Worm (Caenorhabditis elegans) whole organism, L4/young adult: ENCODE data around the gene frpr-3.

Source experiments
- W03F9.2 ChIP-seq: fragments of 150-350 bp; optimal IDR thresholded peaks from 2 replicates; lab custom pipeline; 2014; ENCODE audit warnings: missing biosample characterization, missing genetic modification characterization
- dao-5 ChIP-seq: sonication (generic microtip); optimal IDR thresholded peaks from 2 replicates; lab custom pipeline; 2016; ENCODE audit warnings: missing genotype, missing genetic modification characterization, moderate library complexity, missing compliant biosample characterization
- him-1 ChIP-seq: sonication (generic microtip); optimal IDR thresholded peaks from 2 replicates; lab custom pipeline; 2016; ENCODE audit warnings: missing genotype, missing genetic modification reagents, missing genetic modification characterization, missing compliant biosample characterization

Gene frpr-3

DNA sequence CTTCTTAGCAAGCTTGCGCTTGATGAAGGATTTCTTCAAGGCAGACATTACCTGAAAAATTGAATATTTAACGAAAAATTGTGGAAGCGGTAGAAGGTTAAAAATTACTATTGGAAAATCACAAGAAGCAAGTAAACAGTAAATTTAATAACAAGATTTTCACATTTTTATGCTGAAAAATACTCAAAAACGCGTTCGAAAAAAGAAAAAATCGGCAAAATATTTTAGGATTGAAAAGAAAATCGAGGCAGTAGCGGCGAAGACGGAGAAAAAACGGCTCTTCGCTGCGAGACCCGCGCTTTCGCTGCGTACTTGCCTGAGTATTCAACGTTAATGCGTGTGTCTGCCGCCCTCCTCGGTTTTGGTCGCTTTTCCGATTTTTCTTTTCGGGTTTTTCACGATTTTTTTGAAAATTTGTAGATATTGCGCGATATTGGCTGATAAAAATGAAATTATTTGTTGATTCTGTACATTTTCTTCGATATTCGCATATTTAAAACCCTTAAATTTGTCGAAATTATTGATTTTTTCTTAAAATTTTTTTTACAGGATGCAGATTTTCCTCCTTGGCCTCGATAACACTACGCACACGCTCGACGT is 5.1 kb downstream of the frpr-3 start, which contains the start of the genes rpl-39 and rps-30:
Gene rpl-39, minus strand, starts transcription at position 51 of the 600 bp plus-strand sequence.
Gene rps-30, plus strand, starts transcription at position 550 of the 600 bp plus-strand sequence.
- TF ChIP-seq him-1 (tag; lab: Kevin White, UChicago) (no peak), W03F9.2 (peak; percentile 78), dao-5 (tag; lab: Kevin White, UChicago) (no peak)

DNA sequence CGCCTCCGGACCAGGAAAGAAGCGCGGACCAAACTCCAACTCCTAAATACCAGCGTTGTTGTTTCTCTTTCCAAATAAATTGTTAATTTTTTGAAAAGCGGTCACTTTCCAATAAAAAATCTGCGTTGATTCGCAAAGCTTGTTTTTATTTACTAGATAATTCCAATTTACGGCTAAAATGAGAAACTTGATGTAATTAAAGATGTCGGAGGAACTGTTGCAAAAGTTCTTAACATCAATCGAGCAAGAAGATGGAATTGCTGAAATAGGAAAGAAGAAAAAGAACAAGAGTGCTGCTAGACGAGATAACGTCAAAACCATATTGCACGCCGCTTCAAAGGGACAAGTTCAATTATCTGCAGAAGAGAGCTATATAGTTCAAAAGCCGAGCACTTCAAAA is 6.0 kb downstream of the frpr-3 start, which contains the start of gene C26F1.3:
Gene C26F1.3, plus strand, starts transcription at position 203 of the 400 bp plus-strand sequence.
- no peak for TF ChIP-seq W03F9.2
- TF ChIP-seq him-1 (tag; lab: Kevin White, UChicago), result no peak
- no peak for TF ChIP-seq dao-5 (tag; lab: Kevin White, UChicago)

DNA sequence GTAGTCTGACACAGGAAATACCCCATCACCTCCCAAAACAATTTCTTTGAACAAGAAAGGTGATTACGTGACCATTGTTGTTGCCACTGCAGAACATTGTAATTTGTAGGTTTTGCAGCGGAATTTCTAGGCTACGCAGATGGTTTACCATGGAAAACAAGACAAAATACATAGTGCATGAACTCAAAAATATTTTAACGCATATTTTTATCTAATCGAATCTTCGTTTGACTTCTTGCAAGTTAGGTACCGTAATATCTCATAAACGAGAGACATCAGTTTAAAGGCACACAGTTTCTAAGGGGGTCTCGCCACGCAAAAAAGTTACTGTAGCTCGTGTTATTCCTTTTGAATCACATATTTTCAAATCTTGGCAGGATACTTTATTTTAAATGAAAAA is 7.9 kb downstream of the frpr-3 start:
- TF ChIP-seq W03F9.2, result no peak
- TF ChIP-seq him-1 (tag; lab: Kevin White, UChicago), result no peak
- no peak for TF ChIP-seq dao-5 (tag; lab: Kevin White, UChicago)

DNA sequence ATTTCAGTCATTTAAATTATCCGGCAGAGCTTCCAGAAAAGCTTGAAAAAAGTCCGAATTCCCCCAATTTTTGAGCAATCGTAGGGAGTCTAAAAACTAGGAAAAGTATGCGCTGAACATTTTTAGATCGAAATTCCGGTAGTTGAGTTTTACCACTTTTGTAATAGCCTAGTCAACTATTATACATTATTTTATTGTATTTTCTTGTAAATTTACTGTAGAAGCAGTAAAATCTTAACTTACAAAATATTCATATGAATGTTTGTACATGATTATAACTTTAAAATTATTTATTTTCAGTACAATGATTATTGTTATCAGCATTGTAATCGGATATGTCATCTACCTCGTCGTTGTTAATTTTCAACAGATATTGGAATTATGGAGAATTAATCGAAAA is 10.4 kb downstream of the frpr-3 start, which contains the start of gene cyp-32A1:
Gene cyp-32A1, plus strand, starts transcription at position 301 of the 400 bp plus-strand sequence.
- TF ChIP-seq W03F9.2 (no peak), dao-5 (tag; lab: Kevin White, UChicago) (no peak), him-1 (tag; lab: Kevin White, UChicago) (no peak)

DNA sequence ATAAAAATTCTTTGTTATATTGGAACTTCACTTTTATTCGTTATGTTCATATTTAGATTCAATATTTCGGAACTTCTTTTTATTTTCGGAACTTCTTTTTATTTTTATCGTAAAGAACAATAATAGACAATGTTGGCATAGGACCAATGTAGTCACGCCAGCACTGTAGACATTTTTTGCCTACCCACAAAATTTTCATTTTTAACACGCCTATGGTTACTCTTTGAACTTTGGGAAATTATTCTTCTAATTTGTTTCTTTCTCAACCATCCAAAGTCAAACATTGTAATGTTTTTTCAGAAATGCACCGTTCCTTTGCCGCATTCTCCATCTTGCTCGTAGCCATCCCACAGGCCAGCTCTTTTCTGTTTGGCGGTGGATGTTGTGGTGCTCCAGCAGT is 14.1 kb downstream of the frpr-3 start, which contains the start of gene C26F1.1:
Gene C26F1.1, plus strand, starts transcription at position 301 of the 400 bp plus-strand sequence.
- TF ChIP-seq dao-5 (tag; lab: Kevin White, UChicago) (no peak), him-1 (tag; lab: Kevin White, UChicago) (no peak)

DNA sequence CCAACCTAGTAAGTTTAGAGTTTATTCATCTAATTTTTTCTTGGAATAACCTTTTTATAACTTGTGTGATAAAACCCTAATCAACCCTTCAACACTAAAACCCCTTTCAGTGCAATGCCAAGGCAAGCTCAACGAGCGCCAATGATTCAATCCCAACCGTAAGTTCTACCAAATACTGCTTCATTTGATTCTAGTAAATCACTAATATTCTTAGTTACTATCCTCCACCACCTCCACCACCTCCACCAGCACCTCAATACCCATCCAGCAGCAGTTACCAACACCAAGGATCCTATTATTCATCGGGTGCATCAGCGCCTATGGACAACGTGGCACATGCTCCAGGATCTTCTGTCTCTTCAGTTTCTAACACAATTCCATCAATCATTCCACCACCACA is 14.8 kb downstream of the frpr-3 start:
- no peak for TF ChIP-seq him-1 (tag; lab: Kevin White, UChicago)
- TF ChIP-seq dao-5 (tag; lab: Kevin White, UChicago), result no peak
- TF ChIP-seq W03F9.2, result no peak

DNA sequence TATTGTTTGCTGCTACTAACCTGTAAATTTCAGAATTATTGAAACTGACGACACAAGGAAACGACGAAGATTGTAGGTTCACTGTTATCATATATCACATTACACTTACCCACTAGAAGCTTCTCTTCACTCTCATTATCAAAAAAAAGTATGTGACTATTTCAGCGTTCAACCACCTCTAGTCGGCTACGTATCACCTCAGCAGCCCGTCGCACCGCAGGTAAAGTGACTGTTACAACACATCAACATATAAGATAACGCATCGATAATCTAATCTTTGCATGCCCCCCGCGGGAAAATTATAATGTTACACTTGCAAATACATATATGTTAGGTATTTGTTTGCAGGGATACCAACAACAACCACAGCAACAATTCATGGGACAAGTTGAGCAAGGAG is 15.6 kb downstream of the frpr-3 start:
- TF ChIP-seq W03F9.2 (no peak), him-1 (tag; lab: Kevin White, UChicago) (no peak), dao-5 (tag; lab: Kevin White, UChicago) (no peak)

DNA sequence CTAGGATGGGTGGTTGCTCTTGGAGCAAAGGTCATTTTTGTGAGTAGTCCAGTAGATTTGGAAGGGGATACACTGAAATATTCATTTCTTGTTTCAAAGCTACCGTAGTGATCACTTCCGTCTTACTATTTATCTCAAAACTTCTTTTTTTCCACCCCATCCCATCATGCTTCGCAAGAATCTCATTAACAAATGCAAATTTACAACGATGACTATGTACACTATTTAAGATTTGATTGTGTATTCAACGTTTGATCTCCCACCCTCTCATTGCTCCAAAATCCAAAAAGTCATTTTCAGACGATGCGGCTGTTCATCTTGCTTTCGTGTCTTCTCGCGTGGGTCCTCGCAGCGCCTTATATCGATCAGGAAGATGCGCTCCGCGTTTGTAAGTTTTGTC is 22.0 kb downstream of the frpr-3 start, which contains the start of gene flp-21:
Gene flp-21, plus strand, starts transcription at position 301 of the 400 bp plus-strand sequence.
- no peak for TF ChIP-seq W03F9.2
- no peak for TF ChIP-seq him-1 (tag; lab: Kevin White, UChicago)
- no peak for TF ChIP-seq dao-5 (tag; lab: Kevin White, UChicago)

DNA sequence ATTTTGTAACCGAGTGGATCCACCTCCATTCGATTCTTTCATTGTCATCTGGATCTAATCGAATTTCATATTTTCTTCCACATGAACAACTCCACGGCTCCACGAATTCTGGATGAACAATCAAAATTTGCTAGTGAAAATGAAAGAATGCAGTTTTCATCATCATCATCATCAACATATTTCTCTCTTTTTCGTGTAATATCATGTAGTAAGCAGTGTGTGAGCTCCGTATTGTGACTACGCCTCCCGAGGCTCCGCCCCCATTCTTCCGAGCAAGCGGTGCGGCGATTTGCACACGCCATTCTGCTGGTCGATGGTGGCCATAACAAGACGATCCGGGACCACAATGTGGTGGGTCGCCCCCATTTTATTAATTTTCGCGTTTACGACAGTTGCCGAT is 27.0 kb downstream of the frpr-3 start, which contains the start of gene ZK742.7:
Gene ZK742.7, plus strand, starts transcription at position 301 of the 400 bp plus-strand sequence.
- TF ChIP-seq dao-5 (tag; lab: Kevin White, UChicago) (no peak), him-1 (tag; lab: Kevin White, UChicago) (no peak), W03F9.2 (no peak)

DNA sequence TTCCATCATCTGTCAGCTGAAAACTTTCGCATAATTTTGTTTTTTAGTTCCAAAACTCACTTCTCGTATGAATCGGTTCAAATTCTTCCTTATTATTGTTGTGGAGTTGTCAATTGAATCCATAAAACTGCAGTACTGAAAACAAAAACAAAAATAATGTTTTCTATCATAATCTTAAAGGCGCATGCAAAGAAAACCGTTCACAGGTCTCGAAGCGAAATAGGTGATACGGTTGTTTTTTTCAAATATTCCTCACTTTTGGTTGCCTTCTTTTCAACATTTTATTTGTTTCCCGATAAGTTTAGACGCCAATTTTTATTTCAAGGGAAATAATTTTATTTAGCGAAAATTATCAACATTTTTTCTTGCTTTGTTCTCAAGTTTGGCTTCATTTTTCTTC is 32.5 kb downstream of the frpr-3 start:
- no peak for TF ChIP-seq W03F9.2
- TF ChIP-seq dao-5 (tag; lab: Kevin White, UChicago), result no peak
- TF ChIP-seq him-1 (tag; lab: Kevin White, UChicago), result no peak

DNA sequence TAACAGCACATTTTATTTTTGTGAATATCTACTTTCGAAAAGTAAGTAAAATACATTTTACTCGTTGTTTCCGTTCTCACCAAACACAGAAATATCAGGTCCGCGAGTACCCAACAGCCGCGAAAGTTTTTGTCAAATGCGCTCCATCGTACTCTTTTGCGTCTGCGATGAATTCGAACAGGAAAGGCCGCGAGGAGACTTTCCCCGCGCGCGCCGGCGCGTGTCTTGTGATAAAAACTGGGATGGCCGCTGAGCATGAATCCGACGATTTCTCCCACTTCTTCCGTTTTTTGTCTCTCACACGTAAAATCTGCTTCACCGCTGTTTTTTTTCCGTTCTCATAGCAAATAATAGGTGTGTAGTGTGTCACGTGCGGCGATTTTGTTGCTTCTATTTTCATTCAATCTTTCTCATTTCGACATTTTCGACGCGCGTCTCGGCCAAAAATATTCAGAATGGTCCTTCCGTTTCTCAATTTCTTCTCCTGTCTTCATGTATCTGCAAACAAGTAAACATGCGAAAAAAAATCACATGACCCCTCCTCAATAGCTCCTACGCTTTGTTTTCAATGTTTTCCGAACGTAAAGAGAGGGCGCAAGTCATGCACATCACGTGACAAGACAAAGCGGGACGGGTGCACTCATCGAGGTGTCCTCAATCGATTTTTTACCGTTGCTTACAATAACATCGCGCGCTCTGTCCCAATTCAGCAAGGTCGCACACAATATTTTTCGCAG is 33.2 kb downstream of the frpr-3 start, which contains the start of gene uvs-1:
Gene uvs-1, minus strand, starts transcription at position 145 of the 737 bp plus-strand sequence.
- TF ChIP-seq him-1 (tag; lab: Kevin White, UChicago) (no peak), dao-5 (tag; lab: Kevin White, UChicago) (no peak), W03F9.2 (no peak)

DNA sequence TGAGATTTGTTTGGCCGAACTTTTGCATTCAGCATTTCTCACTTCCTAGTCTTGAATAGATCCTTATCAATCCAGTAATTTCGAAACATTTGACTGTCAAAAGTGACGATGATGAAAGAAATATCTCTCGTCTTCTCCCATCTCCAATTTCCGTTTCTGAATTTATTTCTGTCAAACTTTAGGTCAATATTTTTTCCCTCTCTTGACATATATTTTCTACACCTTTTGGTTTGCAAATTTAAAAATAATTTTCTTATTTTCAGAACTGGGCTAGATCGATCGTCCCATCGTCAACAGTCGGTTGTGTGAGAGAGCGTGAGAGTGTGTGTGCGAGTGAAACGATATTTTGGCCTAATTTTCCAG is 33.7 kb downstream of the frpr-3 start, which contains the start of gene xpo-1:
Gene xpo-1, plus strand, starts transcription at position 264 of the 363 bp plus-strand sequence.
- no peak for TF ChIP-seq him-1 (tag; lab: Kevin White, UChicago)
- TF ChIP-seq dao-5 (tag; lab: Kevin White, UChicago), result no peak
- TF ChIP-seq W03F9.2, result no peak

DNA sequence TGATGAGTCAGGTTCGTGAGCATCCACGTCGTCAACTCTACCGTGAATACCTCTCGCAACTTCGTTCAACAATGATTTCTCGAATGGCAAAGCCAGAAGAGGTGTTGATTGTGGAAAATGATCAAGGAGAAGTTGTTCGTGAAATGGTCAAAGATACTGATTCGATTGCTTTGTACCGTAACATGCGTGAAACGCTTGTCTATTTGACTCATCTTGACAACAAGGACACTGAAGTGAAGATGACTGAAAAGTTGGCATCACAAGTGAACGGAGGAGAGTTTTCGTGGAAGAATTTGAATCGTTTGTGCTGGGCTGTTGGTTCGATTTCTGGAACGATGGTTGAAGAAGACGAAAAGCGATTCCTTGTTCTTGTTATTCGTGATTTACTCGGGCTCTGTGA is 35.6 kb downstream of the frpr-3 start:
- TF ChIP-seq dao-5 (tag; lab: Kevin White, UChicago) (no peak), him-1 (tag; lab: Kevin White, UChicago) (no peak), W03F9.2 (no peak)

DNA sequence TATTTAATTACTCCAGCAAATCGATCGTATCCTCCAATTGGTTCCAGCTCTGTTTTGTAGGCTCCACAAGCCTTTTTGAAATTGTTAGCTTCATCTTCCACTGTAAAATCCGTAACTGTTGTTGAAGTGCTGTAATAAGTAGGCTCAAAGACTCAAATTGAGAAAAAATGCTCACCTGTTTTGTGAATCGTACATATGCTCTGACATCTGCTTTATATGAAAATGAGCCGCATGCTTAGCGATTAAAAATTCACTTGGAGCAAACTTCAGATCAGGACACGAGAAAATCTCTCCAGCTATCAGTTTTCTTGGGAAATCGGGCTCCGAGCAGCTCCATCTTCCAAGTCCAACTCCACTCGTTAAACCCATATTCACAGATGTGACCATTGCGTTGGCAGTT is 37.4 kb downstream of the frpr-3 start:
- no peak for TF ChIP-seq dao-5 (tag; lab: Kevin White, UChicago)
- no peak for TF ChIP-seq him-1 (tag; lab: Kevin White, UChicago)
- TF ChIP-seq W03F9.2, result no peak
